Fruit fly (Drosophila melanogaster) whole organism, embryonic: ENCODE results near the gene Doc2.

ENCODE experiments used
- BEAF-32 ChIP-seq: fragments of 200-800 bp; sonication (Bioruptor generic); optimal IDR thresholded peaks from 3 replicates; lab custom pipeline; 2017; ENCODE audit warnings: missing biosample characterization, missing genetic modification characterization, mild to moderate bottlenecking, moderate library complexity, missing genetic modification reagents
- BtbVII ChIP-seq: fragments of 200-800 bp; sonication (Bioruptor generic); optimal IDR thresholded peaks from 3 replicates; lab custom pipeline; 2017; ENCODE audit warnings: missing biosample characterization, mild to moderate bottlenecking, missing genetic modification characterization
- C15 ChIP-seq: fragments of 200-800 bp; sonication (Bioruptor generic); IDR thresholded peaks from 3 replicates; pipeline ENCODE4 v1.3.6; 2022; ENCODE audit warnings: missing biosample characterization, missing genetic modification characterization
- CG1024 ChIP-seq: fragments of 200-800 bp; sonication (Bioruptor generic); IDR thresholded peaks from 2 replicates; pipeline ENCODE4 v1.3.6; 2022; ENCODE audit warnings: missing biosample characterization, missing genetic modification characterization
- CG10267 ChIP-seq: fragments of 200-800 bp; sonication (Bioruptor generic); optimal IDR thresholded peaks from 2 replicates; lab custom pipeline; 2018; ENCODE audit warnings: missing biosample characterization, mild to moderate bottlenecking, missing genetic modification characterization, moderate library complexity
- CG10431 ChIP-seq: fragments of 200-800 bp; sonication (Bioruptor generic); optimal IDR thresholded peaks from 3 replicates; lab custom pipeline; 2018; ENCODE audit warnings: missing biosample characterization, mild to moderate bottlenecking, missing genetic modification characterization
- CG14710 ChIP-seq: fragments of 200-800 bp; sonication (Bioruptor generic); optimal IDR thresholded peaks from 3 replicates; lab custom pipeline; 2019; ENCODE audit warnings: missing biosample characterization, mild to moderate bottlenecking, missing genetic modification characterization, moderate library complexity
- CG1647 ChIP-seq: fragments of 200-800 bp; sonication (Bioruptor generic); optimal IDR thresholded peaks from 3 replicates; lab custom pipeline; 2016; ENCODE audit warnings: missing biosample characterization, missing genetic modification characterization
- CG16815 ChIP-seq: fragments of 200-800 bp; sonication (Bioruptor generic); optimal IDR thresholded peaks from 3 replicates; lab custom pipeline; 2017; ENCODE audit warnings: missing biosample characterization, mild to moderate bottlenecking, missing genetic modification characterization
- CG17385 ChIP-seq: fragments of 200-800 bp; sonication (Bioruptor generic); optimal IDR thresholded peaks from 3 replicates; lab custom pipeline; 2018; ENCODE audit warnings: missing biosample characterization, mild to moderate bottlenecking, missing genetic modification characterization
- CG17912 ChIP-seq: fragments of 200-800 bp; sonication (Bioruptor generic); optimal IDR thresholded peaks from 2 replicates; lab custom pipeline; 2018; ENCODE audit warnings: missing biosample characterization, mild to moderate bottlenecking, missing genetic modification characterization
- CG18011 ChIP-seq: fragments of 200-800 bp; sonication (Bioruptor generic); optimal IDR thresholded peaks from 2 replicates; lab custom pipeline; 2017; ENCODE audit warnings: missing biosample characterization, missing genetic modification characterization, mild to moderate bottlenecking, moderate library complexity, missing genotype
- CG3281 ChIP-seq: fragments of 200-800 bp; sonication (Bioruptor generic); optimal IDR thresholded peaks from 3 replicates; lab custom pipeline; 2017; ENCODE audit warnings: missing biosample characterization, mild to moderate bottlenecking, missing genetic modification characterization
- CG34224 ChIP-seq: fragments of 200-800 bp; sonication (Bioruptor generic); IDR thresholded peaks from 3 replicates; pipeline ENCODE4 v1.3.6; 2022; ENCODE audit warnings: missing biosample characterization, missing genetic modification characterization; ENCODE audit not compliant: partially characterized antibody
- CG4282 ChIP-seq: fragments of 200-800 bp; sonication (Bioruptor generic); optimal IDR thresholded peaks from 2 replicates; lab custom pipeline; 2016; ENCODE audit warnings: missing biosample characterization, missing genetic modification characterization
- CG6175 ChIP-seq: fragments of 200-800 bp; sonication (Bioruptor generic); IDR thresholded peaks from 3 replicates; pipeline ENCODE4 v1.3.6; 2022; ENCODE audit warnings: missing biosample characterization, missing genetic modification characterization
- CG6689 ChIP-seq: fragments of 200-800 bp; sonication (Bioruptor generic); IDR thresholded peaks from 2 replicates; pipeline ENCODE4 v1.3.6; 2022; ENCODE audit warnings: missing biosample characterization, missing genetic modification characterization
- CG7839 ChIP-seq: fragments of 200-800 bp; sonication (Bioruptor generic); optimal IDR thresholded peaks from 3 replicates; lab custom pipeline; 2018; ENCODE audit warnings: missing biosample characterization, mild to moderate bottlenecking, missing genetic modification characterization, moderate library complexity
- CG9727 ChIP-seq: fragments of 200-800 bp; sonication (Bioruptor generic); optimal IDR thresholded peaks from 3 replicates; lab custom pipeline; 2017; ENCODE audit warnings: missing biosample characterization, mild to moderate bottlenecking, missing genetic modification characterization
- Chrac-16 ChIP-seq: fragments of 200-800 bp; sonication (Bioruptor generic); optimal IDR thresholded peaks from 3 replicates; lab custom pipeline; 2016; ENCODE audit warnings: missing biosample characterization, missing genetic modification characterization
- D19B ChIP-seq: fragments of 200-800 bp; sonication (Bioruptor generic); optimal IDR thresholded peaks from 2 replicates; lab custom pipeline; 2017; ENCODE audit warnings: missing biosample characterization, mild to moderate bottlenecking, missing genetic modification characterization
- E2f1 ChIP-seq: fragments of 200-800 bp; sonication (Bioruptor generic); IDR thresholded peaks from 2 replicates; pipeline ENCODE4 v1.3.6; 2022; ENCODE audit warnings: missing biosample characterization, missing genetic modification characterization
- Elba2 ChIP-seq: fragments of 200-800 bp; sonication (Bioruptor generic); optimal IDR thresholded peaks from 3 replicates; lab custom pipeline; 2016; ENCODE audit warnings: missing biosample characterization, missing genetic modification characterization
- Fer3 ChIP-seq: fragments of 200-800 bp; sonication (Bioruptor generic); optimal IDR thresholded peaks from 2 replicates; lab custom pipeline; 2018; ENCODE audit warnings: missing biosample characterization, mild to moderate bottlenecking, missing genetic modification characterization, moderate library complexity
- Hey ChIP-seq: fragments of 200-800 bp; sonication (Bioruptor generic); optimal IDR thresholded peaks from 3 replicates; lab custom pipeline; 2018; ENCODE audit warnings: missing biosample characterization, mild to moderate bottlenecking, missing genetic modification characterization
- Med ChIP-seq: fragments of 200-800 bp; sonication (Bioruptor generic); peaks from one replicate; lab custom pipeline; 2016; ENCODE audit warnings: missing biosample characterization, missing genetic modification characterization, mild to moderate bottlenecking, inconsistent platforms, moderate library complexity
- NK7.1 ChIP-seq: fragments of 200-800 bp; sonication (Bioruptor generic); optimal IDR thresholded peaks from 3 replicates; lab custom pipeline; 2016; ENCODE audit warnings: missing biosample characterization, missing genetic modification characterization
- Nf-YA ChIP-seq: fragments of 200-800 bp; sonication (Bioruptor generic); IDR thresholded peaks from 2 replicates; pipeline ENCODE4 v1.3.6; 2022; ENCODE audit warnings: missing biosample characterization, missing genetic modification characterization
- Pdp1 ChIP-seq, 2 experiments: fragments of 200-800 bp; sonication (Bioruptor generic); optimal IDR thresholded peaks; 3 replicates each; lab custom pipeline; 2016; ENCODE audit warnings: missing biosample characterization in 2 of 2, missing genetic modification characterization in 2 of 2, mild to moderate bottlenecking in 1 of 2, moderate library complexity in 1 of 2
- Rfx ChIP-seq: fragments of 200-800 bp; sonication (Bioruptor generic); IDR thresholded peaks from 2 replicates; pipeline ENCODE4 v1.3.6; 2022; ENCODE audit warnings: missing biosample characterization, missing genetic modification characterization
- Side ChIP-seq: fragments of 200-800 bp; sonication (Bioruptor generic); optimal IDR thresholded peaks from 2 replicates; lab custom pipeline; 2016; ENCODE audit warnings: missing biosample characterization, missing genetic modification characterization
- Sry-δ ChIP-seq: fragments of 200-800 bp; sonication (Bioruptor generic); optimal IDR thresholded peaks from 2 replicates; lab custom pipeline; 2016; ENCODE audit warnings: missing biosample characterization, missing genetic modification characterization
- Xbp1 ChIP-seq: fragments of 200-800 bp; sonication (Bioruptor generic); optimal IDR thresholded peaks from 3 replicates; lab custom pipeline; 2016; ENCODE audit warnings: missing biosample characterization, mild to moderate bottlenecking, missing genetic modification characterization
- croc ChIP-seq: fragments of 200-800 bp; sonication (Bioruptor generic); conservative IDR thresholded peaks from 3 replicates; pipeline ENCODE4 v1.3.6; 2022; ENCODE audit warnings: missing biosample characterization, missing genetic modification characterization
- dmrt11E ChIP-seq: fragments of 200-800 bp; sonication (Bioruptor generic); optimal IDR thresholded peaks from 3 replicates; lab custom pipeline; 2018; ENCODE audit warnings: missing biosample characterization, mild to moderate bottlenecking, missing genetic modification characterization, moderate library complexity
- dmrt99B ChIP-seq: fragments of 200-800 bp; sonication (Bioruptor generic); optimal IDR thresholded peaks from 2 replicates; lab custom pipeline; 2018; ENCODE audit warnings: missing biosample characterization, mild to moderate bottlenecking, missing genetic modification characterization, moderate library complexity
- emc ChIP-seq: fragments of 200-800 bp; sonication (Bioruptor generic); optimal IDR thresholded peaks from 2 replicates; lab custom pipeline; 2016; ENCODE audit warnings: missing biosample characterization, missing genetic modification characterization
- ewg ChIP-seq: fragments of 200-800 bp; sonication (Bioruptor generic); optimal IDR thresholded peaks from 3 replicates; lab custom pipeline; 2017; ENCODE audit warnings: mild to moderate bottlenecking, missing biosample characterization, missing genetic modification reagents, missing genetic modification characterization
- maf-S ChIP-seq: fragments of 200-800 bp; sonication (Bioruptor generic); optimal IDR thresholded peaks from 2 replicates; lab custom pipeline; 2016; ENCODE audit warnings: missing biosample characterization, missing genetic modification characterization
- oc ChIP-seq: fragments of 200-800 bp; sonication (Bioruptor generic); optimal IDR thresholded peaks from 2 replicates; lab custom pipeline; 2018; ENCODE audit warnings: missing biosample characterization, mild to moderate bottlenecking, missing genetic modification characterization, moderate library complexity
- onecut ChIP-seq: fragments of 200-800 bp; sonication (Bioruptor generic); IDR thresholded peaks from 2 replicates; pipeline ENCODE4 v1.3.6; 2022; ENCODE audit warnings: missing biosample characterization, missing genetic modification characterization
- org-1 ChIP-seq: fragments of 200-800 bp; sonication (Bioruptor generic); optimal IDR thresholded peaks from 2 replicates; lab custom pipeline; 2017; ENCODE audit warnings: missing biosample characterization, missing genetic modification characterization
- otp ChIP-seq: fragments of 200-800 bp; sonication (Bioruptor generic); IDR thresholded peaks from 3 replicates; pipeline ENCODE4, ENCODE4 v1.3.6; 2022; ENCODE audit warnings: missing biosample characterization, missing genetic modification characterization
- pfk ChIP-seq: fragments of 200-800 bp; sonication (Bioruptor generic); optimal IDR thresholded peaks from 2 replicates; lab custom pipeline; 2018; ENCODE audit warnings: missing biosample characterization, mild to moderate bottlenecking, missing genetic modification characterization, moderate library complexity
- pho ChIP-seq: fragments of 200-800 bp; sonication (Bioruptor generic); optimal IDR thresholded peaks from 2 replicates; lab custom pipeline; 2016; ENCODE audit warnings: missing biosample characterization, missing genetic modification characterization
- pzg ChIP-seq: fragments of 200-800 bp; sonication (Bioruptor generic); optimal IDR thresholded peaks from 3 replicates; lab custom pipeline; 2018; ENCODE audit warnings: missing biosample characterization, mild to moderate bottlenecking, missing genetic modification characterization, moderate library complexity
- sd ChIP-seq: fragments of 200-800 bp; sonication (Bioruptor generic); optimal IDR thresholded peaks from 3 replicates; lab custom pipeline; 2018; ENCODE audit warnings: missing biosample characterization, mild to moderate bottlenecking, missing genetic modification characterization, moderate library complexity
- sens ChIP-seq: fragments of 200-800 bp; sonication (Bioruptor generic); peaks from one replicate; lab custom pipeline; 2016; ENCODE audit warnings: missing biosample characterization, missing genetic modification characterization
- sim ChIP-seq: fragments of 200-800 bp; sonication (Bioruptor generic); IDR thresholded peaks from 2 replicates; pipeline ENCODE4 v1.3.6; 2022; ENCODE audit warnings: missing biosample characterization, missing genetic modification characterization
- tio ChIP-seq: fragments of 200-800 bp; sonication (Bioruptor generic); optimal IDR thresholded peaks from 2 replicates; lab custom pipeline; 2017; ENCODE audit warnings: missing biosample characterization, missing genetic modification characterization, inconsistent platforms
- vvl ChIP-seq: fragments of 200-800 bp; sonication (Bioruptor generic); IDR thresholded peaks from 2 replicates; pipeline ENCODE4 v1.3.6; 2022; ENCODE audit warnings: missing biosample characterization, missing genetic modification characterization

Gene Doc2

dm6 chr3L:8985848-8986320 lies 33.2 kb downstream of the Doc2 start, which contains the start of gene Galk (continued):
- TF ChIP-seq dmrt99B (tag; lab: Kevin White, UChicago) (no peak), vvl (GFP tag; lab: Robert Waterston, UW) (peak; percentile 66), Sry-δ (GFP tag; lab: Kevin White, UChicago) (no peak), pzg (GFP tag; lab: Kevin White, UChicago) (no peak), Med (GFP tag; lab: Kevin White, UChicago) (peak; percentile 94), CG14710 (tag; lab: Kevin White, UChicago) (peak; percentile 1), CG1647 (peak; percentile 18), CG3281 (GFP tag; lab: Kevin White, UChicago) (peak; percentile 49), tio (GFP tag; lab: Kevin White, UChicago) (no peak), croc (no peak), C15 (GFP tag; lab: Robert Waterston, UW) (0 out of 3 replicates have a peak, but pooled peaks have one; percentile 57), maf-S (GFP tag; lab: Kevin White, UChicago) (peak; percentile 19), onecut (GFP tag; lab: Robert Waterston, UW) (peak; percentile 65), Nf-YA (GFP tag; lab: Robert Waterston, UW) (0 out of 2 replicates have a peak, but pooled peaks have one; percentile 40), CG6689 (GFP tag; lab: Robert Waterston, UW) (peak; percentile 39; the same call in 1 of the 2 replicates), Hey (tag; lab: Kevin White, UChicago) (peak; percentile 11), CG1024 (peak; percentile 49), Rfx (GFP tag; lab: Robert Waterston, UW) (peak; percentile 93), ewg (no peak), sens (GFP tag; lab: Kevin White, UChicago) (peak; percentile 65), sd (tag; lab: Kevin White, UChicago) (peak; percentile 77), CG9727 (GFP tag; lab: Kevin White, UChicago) (peak; percentile 22), Chrac-16 (GFP tag; lab: Kevin White, UChicago) (peak; percentile 53), CG18011 (GFP tag; lab: Kevin White, UChicago) (peak; percentile 1), CG7839 (tag; lab: Kevin White, UChicago) (peak; percentile 59), CG16815 (no peak), Side (GFP tag; lab: Kevin White, UChicago) (peak; percentile 66), D19B (no peak), CG4282 (GFP tag; lab: Kevin White, UChicago) (peak; percentile 72), Fer3 (tag; lab: Kevin White, UChicago) (peak; percentile 67), pho (GFP tag; lab: Kevin White, UChicago) (peak; percentile 36), pfk (GFP tag; lab: Kevin White, UChicago) (peak; percentile 37), CG17912 (peak; percentile 71), Xbp1 (GFP tag; lab: Kevin White, UChicago) (peak; percentile 61), emc (GFP tag; lab: Kevin White, UChicago) (peak; percentile 1), CG17385 (GFP tag; lab: Kevin White, UChicago) (no peak), Elba2 (GFP tag; lab: Kevin White, UChicago) (no peak), CG10431 (GFP tag; lab: Kevin White, UChicago) (peak; percentile 66), org-1 (GFP tag; lab: Kevin White, UChicago) (peak; percentile 16), BEAF-32 (no peak), CG6175 (GFP tag; lab: Robert Waterston, UW) (no peak), NK7.1 (GFP tag; lab: Kevin White, UChicago) (no peak), otp (GFP tag; lab: Robert Waterston, UW) (peak; percentile 67), dmrt11E (tag; lab: Kevin White, UChicago) (no peak), sim (0 out of 2 replicates have a peak, but pooled peaks have one; percentile 8), BtbVII (peak; percentile 80), CG34224 (GFP tag; lab: Robert Waterston, UW) (no peak), CG10267 (tag; lab: Kevin White, UChicago) (no peak), oc (tag; lab: Kevin White, UChicago) (no peak), Pdp1 (GFP tag; optimal IDR thresholded peaks at IDR 0.05; lab: Kevin White, UChicago) (peak; percentile 42), E2f1 (peak; percentile 71)
